Fruit fly (Drosophila melanogaster) whole organism, prepupa: Measurements from ENCODE around the gene sif.

Experiments used
- CG3032 ChIP-seq: fragments of 200-800 bp; optimal IDR thresholded peaks from 2 replicates; lab custom pipeline; 2019; ENCODE audit warnings: missing biosample characterization, mild to moderate bottlenecking, missing genetic modification characterization, moderate library complexity
- Eip75B ChIP-seq: fragments of 200-800 bp; sonication (Bioruptor generic); optimal IDR thresholded peaks from 3 replicates; lab custom pipeline; 2016; ENCODE audit warnings: missing biosample characterization, missing genetic modification characterization
- Ets21C ChIP-seq: fragments of 200-800 bp; sonication (Bioruptor generic); optimal IDR thresholded peaks from 3 replicates; lab custom pipeline; 2016; ENCODE audit warnings: missing biosample characterization, missing genetic modification characterization
- Hr4 ChIP-seq: fragments of 200-800 bp; sonication (Bioruptor generic); optimal IDR thresholded peaks from 3 replicates; lab custom pipeline; 2016; ENCODE audit warnings: missing biosample characterization, missing genetic modification characterization
- Lpt ChIP-seq: fragments of 200-800 bp; sonication (Bioruptor generic); optimal IDR thresholded peaks from 3 replicates; lab custom pipeline; 2016; ENCODE audit warnings: missing biosample characterization, missing genetic modification characterization
- Met ChIP-seq: fragments of 200-800 bp; sonication (Bioruptor generic); optimal IDR thresholded peaks from 3 replicates; lab custom pipeline; 2016; ENCODE audit warnings: missing biosample characterization, missing genetic modification characterization
- OdsH ChIP-seq: fragments of 200-800 bp; sonication (Bioruptor generic); optimal IDR thresholded peaks from 3 replicates; lab custom pipeline; 2016; ENCODE audit warnings: missing biosample characterization, missing genetic modification characterization
- Sox102F ChIP-seq: fragments of 200-800 bp; sonication (Bioruptor generic); optimal IDR thresholded peaks from 2 replicates; lab custom pipeline; 2016; ENCODE audit warnings: missing biosample characterization, mild to moderate bottlenecking, missing genetic modification characterization
- achi ChIP-seq: fragments of 200-800 bp; sonication (Bioruptor generic); optimal IDR thresholded peaks from 3 replicates; lab custom pipeline; 2016; ENCODE audit warnings: missing biosample characterization, missing genetic modification characterization
- esn ChIP-seq: fragments of 200-800 bp; sonication (Bioruptor generic); optimal IDR thresholded peaks from 2 replicates; lab custom pipeline; 2016; ENCODE audit warnings: missing biosample characterization, mild to moderate bottlenecking, missing genetic modification characterization, moderate library complexity
- net ChIP-seq: fragments of 200-800 bp; sonication (Bioruptor generic); optimal IDR thresholded peaks from 3 replicates; lab custom pipeline; 2016; ENCODE audit warnings: missing biosample characterization, missing genetic modification characterization
- spab ChIP-seq: fragments of 200-800 bp; sonication (Bioruptor generic); optimal IDR thresholded peaks from 2 replicates; lab custom pipeline; 2017; ENCODE audit warnings: missing biosample characterization, mild to moderate bottlenecking, missing genetic modification characterization, missing genetic modification reagents
- vri ChIP-seq: fragments of 200-800 bp; sonication (Bioruptor generic); optimal IDR thresholded peaks from 3 replicates; lab custom pipeline; 2016; ENCODE audit warnings: missing biosample characterization, mild to moderate bottlenecking, missing genetic modification characterization

dm6 chr3L:5621908-5622307, 35.8 kb upstream of the sif start:
- TF ChIP-seq Hr4 (GFP tag; lab: Kevin White, UChicago): no peak
- TF ChIP-seq vri: peak; percentile 57
- TF ChIP-seq Eip75B (GFP tag; lab: Kevin White, UChicago): peak; percentile 9
- no peak for TF ChIP-seq Ets21C (GFP tag; lab: Kevin White, UChicago)
- TF ChIP-seq Lpt (GFP tag; lab: Kevin White, UChicago): no peak
- TF ChIP-seq achi (GFP tag; lab: Kevin White, UChicago): no peak
- no peak for TF ChIP-seq spab (GFP tag; lab: Kevin White, UChicago)
- TF ChIP-seq OdsH (GFP tag; lab: Kevin White, UChicago): no peak
- TF ChIP-seq net: no peak
- no peak for TF ChIP-seq CG3032 (tag; lab: Kevin White, UChicago)
- peak; percentile 23 for TF ChIP-seq Sox102F (GFP tag; lab: Kevin White, UChicago)
- TF ChIP-seq esn (GFP tag; lab: Kevin White, UChicago): no peak
- TF ChIP-seq Met (GFP tag; lab: Kevin White, UChicago): peak; percentile 32
